Fruit fly (Drosophila melanogaster) Kc167 (cell line): Measurements from ENCODE around the gene CG32243.

ENCODE experiments used
- Myc ChIP-seq: fragments of >200 bp; optimal IDR thresholded peaks from 2 replicates; lab custom pipeline; 2017; ENCODE audit warnings: missing external identifiers
- h ChIP-seq: fragments of >200 bp; optimal IDR thresholded peaks from 3 replicates; lab custom pipeline; 2018; ENCODE audit warnings: missing external identifiers
- insv ChIP-seq: fragments of >200 bp; optimal IDR thresholded peaks from 3 replicates; lab custom pipeline; 2018; ENCODE audit warnings: missing external identifiers

- TF ChIP-seq Myc (lab: Kevin White, UChicago) (no peak), insv (no peak), h (lab: Kevin White, UChicago) (no peak)
Observed at dm6 chr3L:4555787-4556186, 14.7 kb upstream of the CG32243 start, which contains the start of gene CG42540.
